Fruit fly (Drosophila melanogaster): ENCODE measurements around the gene CG46412.

DNA sequence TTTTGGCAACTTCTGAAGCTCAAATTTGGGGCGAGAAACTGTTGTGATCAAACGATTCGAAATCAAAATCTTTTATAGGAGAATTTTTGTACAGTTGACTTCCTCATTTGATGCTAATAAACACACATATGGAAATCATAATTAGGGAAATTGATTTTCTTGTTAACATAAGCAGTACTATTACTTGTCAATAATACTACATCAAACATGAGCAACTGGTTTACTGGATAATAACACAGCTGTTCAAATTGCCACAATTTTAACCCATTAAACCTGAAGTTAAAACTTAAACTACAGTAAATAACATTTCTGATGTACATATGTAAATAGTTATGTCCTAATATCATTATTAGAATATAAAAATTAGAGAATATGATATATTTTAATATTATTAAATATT is 16.0 kb upstream of the CG46412 start, which contains the start of gene CG43390:
- no peak for TF ChIP-seq tj (GFP tag; optimal IDR thresholded peaks at IDR 0.05)
- TF ChIP-seq kay (GFP tag; ENCODE audit: borderline replicate concordance) = no peak
- TF ChIP-seq CG7101 (tag; optimal IDR thresholded peaks at IDR 0.05) = no peak
- no peak for TF ChIP-seq Hr96 (GFP tag; optimal IDR thresholded peaks at IDR 0.05)
- no peak for TF ChIP-seq Clk (GFP tag; optimal IDR thresholded peaks at IDR 0.05)
- no peak for TF ChIP-seq bab1 (GFP tag; optimal IDR thresholded peaks at IDR 0.05)
- no peak for TF ChIP-seq toe (GFP tag; optimal IDR thresholded peaks at IDR 0.05)
- TF ChIP-seq CG1620 (GFP tag; optimal IDR thresholded peaks at IDR 0.05) = no peak
- TF ChIP-seq cnc (optimal IDR thresholded peaks at IDR 0.05) = no peak
